Fruit fly (Drosophila melanogaster): ENCODE data around the gene mew.

The mew gene

dm6 chrX:13296405-13297183 lies 38.3 kb upstream of the mew start, which contains the start of gene CG1622 (continued):
- TF ChIP-seq CG4820 (GFP tag; optimal IDR thresholded peaks at IDR 0.05) (no peak), CG2199 (GFP tag; IDR thresholded peaks at IDR 0.05) (no peak), Hr51 (GFP tag; optimal IDR thresholded peaks at IDR 0.05) (no peak), CG15601 (tag; optimal IDR thresholded peaks at IDR 0.05) (peak; percentile 19), CG17359 (tag; optimal IDR thresholded peaks at IDR 0.05) (peak; percentile 18), CG43689 (GFP tag; IDR thresholded peaks at IDR 0.05) (no peak), CG15479 (GFP tag; optimal IDR thresholded peaks at IDR 0.05) (no peak), HLHmδ (GFP tag; optimal IDR thresholded peaks at IDR 0.05) (no peak), CG15696 (tag; optimal IDR thresholded peaks at IDR 0.05) (peak; percentile 9), bcd (GFP tag; optimal IDR thresholded peaks at IDR 0.05) (no peak), MBD-R2 (GFP tag; IDR thresholded peaks at IDR 0.05) (peak; percentile 49), grau (tag; optimal IDR thresholded peaks at IDR 0.05) (peak; percentile 68), CG6254 (GFP tag; optimal IDR thresholded peaks at IDR 0.05) (no peak), Gsc (GFP tag; IDR thresholded peaks at IDR 0.05) (no peak), Fer1 (GFP tag; optimal IDR thresholded peaks at IDR 0.05) (peak; percentile 30), nerfin-1 (tag; optimal IDR thresholded peaks at IDR 0.05) (no peak), CG4854 (GFP tag; optimal IDR thresholded peaks at IDR 0.05) (no peak), Ssrp (tag; optimal IDR thresholded peaks at IDR 0.05) (peak; percentile 17), CG34422 (GFP tag; IDR thresholded peaks at IDR 0.05) (peak; percentile 44; the same call in 1 of the 3 replicates), CG31224 (GFP tag; IDR thresholded peaks at IDR 0.05) (peak; percentile 47; the same call in 1 of the 2 replicates), slou (GFP tag; optimal IDR thresholded peaks at IDR 0.05) (no peak), sob (GFP tag; IDR thresholded peaks at IDR 0.05) (peak; percentile 67), Xbp1 (GFP tag; optimal IDR thresholded peaks at IDR 0.05) (peak; percentile 4), mld (GFP tag; IDR thresholded peaks at IDR 0.05; ENCODE audit: partially characterized antibody) (no peak), CG6272 (GFP tag; IDR thresholded peaks at IDR 0.05) (0 out of 2 replicates have a peak, but pooled peaks have one; percentile 21), Sry-δ (GFP tag; optimal IDR thresholded peaks at IDR 0.05) (peak; percentile 64), bbx (GFP tag; IDR thresholded peaks at IDR 0.05; ENCODE audit: partially characterized antibody) (peak; percentile 39; the same call in 1 of the 2 replicates), ewg (GFP tag; optimal IDR thresholded peaks at IDR 0.05) (no peak), cato (GFP tag; optimal IDR thresholded peaks at IDR 0.05; ENCODE audit: borderline replicate concordance) (no peak), CG12155 (GFP tag; optimal IDR thresholded peaks at IDR 0.05) (peak; percentile 10), gfzf (GFP tag; optimal IDR thresholded peaks at IDR 0.05) (peak; percentile 68), MTF-1 (GFP tag; optimal IDR thresholded peaks at IDR 0.05; ENCODE audit: borderline replicate concordance) (no peak), slp2 (GFP tag; optimal IDR thresholded peaks at IDR 0.05) (no peak), hkb (optimal IDR thresholded peaks at IDR 0.05) (no peak), hkb (GFP tag; IDR thresholded peaks at IDR 0.05) (peak; percentile 13; the same call in 1 of the 2 replicates), CG30403 (GFP tag; optimal IDR thresholded peaks at IDR 0.05) (peak; percentile 31), HLH4C (GFP tag; IDR thresholded peaks at IDR 0.05; ENCODE audit: partially characterized antibody) (0 out of 3 replicates have a peak, but pooled peaks have one; percentile 13), Hsf (GFP tag; optimal IDR thresholded peaks at IDR 0.05) (no peak), CG16863 (GFP tag; optimal IDR thresholded peaks at IDR 0.05) (no peak), zf30C (GFP tag; optimal IDR thresholded peaks at IDR 0.05) (no peak), Abd-B (GFP tag; optimal IDR thresholded peaks at IDR 0.05) (peak; percentile 1), CG10431 (GFP tag; optimal IDR thresholded peaks at IDR 0.05) (peak; percentile 97), CG4424 (GFP tag; optimal IDR thresholded peaks at IDR 0.05) (peak; percentile 9), CG11456 (GFP tag; IDR thresholded peaks at IDR 0.05) (peak; percentile 43; the same call in 1 of the 3 replicates), so (GFP tag; IDR thresholded peaks at IDR 0.05) (no peak), bigmax (GFP tag; optimal IDR thresholded peaks at IDR 0.05) (no peak), sima (GFP tag; optimal IDR thresholded peaks at IDR 0.05) (no peak), CrebB (tag; optimal IDR thresholded peaks at IDR 0.05) (no peak), Med (GFP tag) (peak; percentile 70)
